Worm (Caenorhabditis elegans) whole organism, L4 larva: Measurements from ENCODE around the gene arl-1.

Source experiments
- D1046.2 ChIP-seq: fragments of 200-800 bp; sonication (Bioruptor generic); IDR thresholded peaks from 2 replicates; pipeline ENCODE4 v1.3.6; 2022; ENCODE audit warnings: missing genetic modification characterization, missing compliant biosample characterization
- F37D6.2 ChIP-seq: sonication (generic microtip); optimal IDR thresholded peaks from 2 replicates; lab custom pipeline; 2016; ENCODE audit warnings: mild to moderate bottlenecking, missing genetic modification characterization, missing compliant biosample characterization
- F49E8.2 ChIP-seq: sonication (generic microtip); optimal IDR thresholded peaks from 2 replicates; lab custom pipeline; 2016; ENCODE audit warnings: missing compliant biosample characterization, mild to moderate bottlenecking, missing genetic modification characterization, borderline replicate concordance
- Y5F2A.4 ChIP-seq: fragments of 200-800 bp; sonication (Bioruptor generic); optimal IDR thresholded peaks from 2 replicates; lab custom pipeline; 2018; ENCODE audit warnings: mild to moderate bottlenecking, missing genetic modification characterization, missing compliant biosample characterization
- aha-1 ChIP-seq: fragments of 150-350 bp; peaks from one replicate; lab custom pipeline; 2014; ENCODE audit warnings: missing biosample characterization, missing genetic modification characterization
- attf-4 ChIP-seq: sonication (generic microtip); optimal IDR thresholded peaks from 3 replicates; lab custom pipeline; 2017; ENCODE audit warnings: missing biosample characterization, missing genetic modification characterization
- ceh-20 ChIP-seq: fragments of 200-800 bp; sonication (Bioruptor generic); IDR thresholded peaks from 2 replicates; pipeline ENCODE4 v1.3.6; 2022; ENCODE audit warnings: missing genetic modification reagents, missing genetic modification characterization, missing compliant biosample characterization
- ceh-28 ChIP-seq: fragments of 150-350 bp; optimal IDR thresholded peaks from 2 replicates; lab custom pipeline; 2014; ENCODE audit warnings: missing biosample characterization, missing genetic modification reagents, missing genetic modification characterization
- ceh-44 ChIP-seq: fragments of 200-800 bp; sonication (Bioruptor generic); IDR thresholded peaks from 2 replicates; pipeline ENCODE4 v1.3.6; 2022; ENCODE audit warnings: missing genetic modification reagents, missing genetic modification characterization, missing compliant biosample characterization
- ces-1 ChIP-seq: fragments of 150-350 bp; sonication (generic microtip); optimal IDR thresholded peaks from 4 replicates; lab custom pipeline; 2014; ENCODE audit warnings: missing biosample characterization, missing genetic modification reagents, missing genetic modification characterization
- cey-2 ChIP-seq: sonication (generic microtip); optimal IDR thresholded peaks from 3 replicates; lab custom pipeline; 2017; ENCODE audit warnings: missing genetic modification characterization, mild to moderate bottlenecking, missing compliant biosample characterization, antibody characterized with exemption, borderline replicate concordance; ENCODE audit not compliant: insufficient read depth
- ctbp-1 ChIP-seq: fragments of 200-800 bp; sonication (Bioruptor generic); IDR thresholded peaks from 2 replicates; pipeline ENCODE4 v1.3.6; 2022; ENCODE audit warnings: missing genetic modification reagents, missing genetic modification characterization, missing compliant biosample characterization
- daf-12 ChIP-seq: fragments of 150-350 bp; optimal IDR thresholded peaks from 2 replicates; lab custom pipeline; 2014; ENCODE audit warnings: missing biosample characterization, missing genetic modification reagents, missing genetic modification characterization
- daf-19 ChIP-seq: fragments of 200-800 bp; sonication (Bioruptor generic); conservative IDR thresholded peaks from 2 replicates; pipeline ENCODE4 v1.3.6; 2022; ENCODE audit warnings: missing genetic modification characterization, missing compliant biosample characterization
- dmd-6 ChIP-seq: fragments of 200-800 bp; sonication (Bioruptor generic); IDR thresholded peaks from 2 replicates; pipeline ENCODE4 v1.3.6; 2022; ENCODE audit warnings: missing genetic modification reagents, missing genetic modification characterization, missing compliant biosample characterization
- dve-1 ChIP-seq: sonication (generic microtip); optimal IDR thresholded peaks from 2 replicates; lab custom pipeline; 2017; ENCODE audit warnings: antibody characterized with exemption, mild to moderate bottlenecking, missing genetic modification characterization, missing compliant biosample characterization; ENCODE audit not compliant: insufficient read depth
- egl-43 ChIP-seq: fragments of 200-800 bp; sonication (Bioruptor generic); IDR thresholded peaks from 2 replicates; pipeline ENCODE4 v1.3.6; 2022; ENCODE audit warnings: missing genetic modification reagents, missing genetic modification characterization, missing compliant biosample characterization
- hif-1 ChIP-seq, 2 experiments: sonication (generic microtip); optimal IDR thresholded peaks; 2 replicates each; lab custom pipeline; 2016 to 2017; ENCODE audit warnings: missing compliant biosample characterization in 2 of 2, missing genetic modification characterization in 2 of 2, missing genetic modification reagents in 2 of 2, missing genotype in 2 of 2, mild to moderate bottlenecking in 1 of 2
- hlh-11 ChIP-seq: fragments of 200-800 bp; sonication (Bioruptor generic); optimal IDR thresholded peaks from 2 replicates; lab custom pipeline; 2018; ENCODE audit warnings: mild to moderate bottlenecking, missing genetic modification characterization, missing compliant biosample characterization
- hlh-30 ChIP-seq: sonication (generic microtip); optimal IDR thresholded peaks from 2 replicates; lab custom pipeline; 2017; ENCODE audit warnings: antibody characterized with exemption, mild to moderate bottlenecking, missing genetic modification characterization, missing compliant biosample characterization; ENCODE audit not compliant: insufficient read depth
- lin-13 ChIP-seq: fragments of 150-350 bp; optimal IDR thresholded peaks from 2 replicates; lab custom pipeline; 2014; ENCODE audit warnings: missing biosample characterization, missing genetic modification reagents, missing genetic modification characterization
- lin-15B ChIP-seq: fragments of 150-350 bp; sonication (generic microtip); optimal IDR thresholded peaks from 3 replicates; lab custom pipeline; 2014; ENCODE audit warnings: missing biosample characterization, missing genetic modification characterization
- lin-39 ChIP-seq: fragments of 150-350 bp; optimal IDR thresholded peaks from 2 replicates; lab custom pipeline; 2014; ENCODE audit warnings: missing biosample characterization, missing genetic modification reagents, missing genetic modification characterization
- mdt-29 ChIP-seq: fragments of 200-800 bp; sonication (Bioruptor generic); IDR thresholded peaks from 2 replicates; pipeline ENCODE4 v1.3.6; 2022; ENCODE audit warnings: missing genetic modification reagents, missing genetic modification characterization, missing compliant biosample characterization
- mep-1 ChIP-seq: fragments of 150-350 bp; sonication (generic microtip); optimal IDR thresholded peaks from 3 replicates; lab custom pipeline; 2014; ENCODE audit warnings: missing biosample characterization, missing genetic modification characterization
- mes-2 ChIP-seq: sonication (generic microtip); optimal IDR thresholded peaks from 2 replicates; lab custom pipeline; 2016; ENCODE audit warnings: missing genotype, mild to moderate bottlenecking, missing genetic modification characterization, missing compliant biosample characterization; ENCODE audit not compliant: poor library complexity, severe bottlenecking
- mxl-2 ChIP-seq: fragments of 200-800 bp; sonication (Bioruptor generic); conservative IDR thresholded peaks from 2 replicates; pipeline ENCODE4 v1.3.6; 2022; ENCODE audit warnings: missing genetic modification reagents, missing genetic modification characterization, missing compliant biosample characterization
- mxl-3 ChIP-seq: fragments of 200-800 bp; sonication (Bioruptor generic); optimal IDR thresholded peaks from 2 replicates; lab custom pipeline; 2018; ENCODE audit warnings: mild to moderate bottlenecking, missing genetic modification characterization, missing compliant biosample characterization
- nhr-102 ChIP-seq: sonication (generic microtip); optimal IDR thresholded peaks from 2 replicates; lab custom pipeline; 2016; ENCODE audit warnings: mild to moderate bottlenecking, missing genetic modification characterization, moderate library complexity, missing compliant biosample characterization
- nhr-11 ChIP-seq: fragments of 150-350 bp; optimal IDR thresholded peaks from 2 replicates; lab custom pipeline; 2014; ENCODE audit warnings: missing biosample characterization, missing genetic modification characterization
- nhr-111 ChIP-seq: fragments of 200-800 bp; sonication (Bioruptor generic); optimal IDR thresholded peaks from 2 replicates; lab custom pipeline; 2018; ENCODE audit warnings: mild to moderate bottlenecking, missing genetic modification characterization, missing compliant biosample characterization
- nhr-237 ChIP-seq: sonication (generic microtip); optimal IDR thresholded peaks from 2 replicates; lab custom pipeline; 2017; ENCODE audit warnings: missing biosample characterization, missing genetic modification characterization
- nhr-48 ChIP-seq: sonication (generic microtip); optimal IDR thresholded peaks from 2 replicates; lab custom pipeline; 2016; ENCODE audit warnings: mild to moderate bottlenecking, missing genetic modification characterization, missing compliant biosample characterization
- nhr-6 ChIP-seq: fragments of 150-350 bp; optimal IDR thresholded peaks from 2 replicates; lab custom pipeline; 2014; ENCODE audit warnings: missing biosample characterization, missing genetic modification characterization
- nhr-77 ChIP-seq: fragments of 150-350 bp; optimal IDR thresholded peaks from 2 replicates; lab custom pipeline; 2014; ENCODE audit warnings: missing biosample characterization, missing genetic modification characterization
- pha-4 ChIP-seq, 2 experiments: fragments of 150-350 bp in 1 of 2; fragments of 200-800 bp in 1 of 2; sonication (Bioruptor generic) in 1 of 2; IDR thresholded peaks in 1 of 2; optimal IDR thresholded peaks in 1 of 2; 2 replicates each; pipeline versions ENCODE4 v1.3.6 to Lab custom; 2014 to 2022; ENCODE audit warnings: missing genetic modification characterization in 2 of 2, missing genetic modification reagents in 2 of 2, missing biosample characterization in 1 of 2, missing compliant biosample characterization in 1 of 2
- php-3 ChIP-seq: fragments of 200-800 bp; sonication (Bioruptor generic); IDR thresholded peaks from 2 replicates; pipeline ENCODE4 v1.3.6; 2022; ENCODE audit warnings: missing genetic modification reagents, missing genetic modification characterization, missing compliant biosample characterization
- rbr-2 ChIP-seq: sonication (generic microtip); optimal IDR thresholded peaks from 2 replicates; lab custom pipeline; 2016; ENCODE audit warnings: missing genotype, missing genetic modification characterization, missing compliant biosample characterization
- saeg-2 ChIP-seq: fragments of 200-800 bp; sonication (Bioruptor generic); IDR thresholded peaks from 2 replicates; pipeline ENCODE4 v1.3.6; 2022; ENCODE audit warnings: missing genetic modification reagents, missing genetic modification characterization, missing compliant biosample characterization
- skn-1 ChIP-seq: fragments of 150-350 bp; optimal IDR thresholded peaks from 2 replicates; lab custom pipeline; 2014; ENCODE audit warnings: missing biosample characterization, missing genetic modification characterization
- tag-97 ChIP-seq: fragments of 200-800 bp; sonication (Bioruptor generic); IDR thresholded peaks from 2 replicates; pipeline ENCODE4 v1.3.6; 2022; ENCODE audit warnings: missing genetic modification characterization, missing compliant biosample characterization
- tra-1 ChIP-seq: fragments of 200-800 bp; sonication (Bioruptor generic); IDR thresholded peaks from 2 replicates; pipeline ENCODE4 v1.3.6; 2022; ENCODE audit warnings: missing genetic modification reagents, missing genetic modification characterization, missing compliant biosample characterization
- unc-130 ChIP-seq: sonication (generic microtip); optimal IDR thresholded peaks from 2 replicates; lab custom pipeline; 2016; ENCODE audit warnings: missing genetic modification reagents, missing genetic modification characterization, missing compliant biosample characterization
- unc-39 ChIP-seq: sonication (generic microtip); optimal IDR thresholded peaks from 2 replicates; lab custom pipeline; 2017; ENCODE audit warnings: missing biosample characterization, missing genetic modification characterization
- zag-1 ChIP-seq: fragments of 150-350 bp; optimal IDR thresholded peaks from 2 replicates; lab custom pipeline; 2014; ENCODE audit warnings: missing biosample characterization, missing genetic modification characterization
- zfp-2 ChIP-seq: sonication (generic microtip); optimal IDR thresholded peaks from 2 replicates; lab custom pipeline; 2016; ENCODE audit warnings: mild to moderate bottlenecking, missing genetic modification characterization, missing compliant biosample characterization
- ztf-11 ChIP-seq: fragments of 150-350 bp; optimal IDR thresholded peaks from 2 replicates; lab custom pipeline; 2014; ENCODE audit warnings: missing biosample characterization, missing genetic modification characterization
- ztf-7 ChIP-seq: fragments of 150-350 bp; optimal IDR thresholded peaks from 2 replicates; lab custom pipeline; 2014; ENCODE audit warnings: missing biosample characterization, missing genetic modification characterization

Gene arl-1

DNA sequence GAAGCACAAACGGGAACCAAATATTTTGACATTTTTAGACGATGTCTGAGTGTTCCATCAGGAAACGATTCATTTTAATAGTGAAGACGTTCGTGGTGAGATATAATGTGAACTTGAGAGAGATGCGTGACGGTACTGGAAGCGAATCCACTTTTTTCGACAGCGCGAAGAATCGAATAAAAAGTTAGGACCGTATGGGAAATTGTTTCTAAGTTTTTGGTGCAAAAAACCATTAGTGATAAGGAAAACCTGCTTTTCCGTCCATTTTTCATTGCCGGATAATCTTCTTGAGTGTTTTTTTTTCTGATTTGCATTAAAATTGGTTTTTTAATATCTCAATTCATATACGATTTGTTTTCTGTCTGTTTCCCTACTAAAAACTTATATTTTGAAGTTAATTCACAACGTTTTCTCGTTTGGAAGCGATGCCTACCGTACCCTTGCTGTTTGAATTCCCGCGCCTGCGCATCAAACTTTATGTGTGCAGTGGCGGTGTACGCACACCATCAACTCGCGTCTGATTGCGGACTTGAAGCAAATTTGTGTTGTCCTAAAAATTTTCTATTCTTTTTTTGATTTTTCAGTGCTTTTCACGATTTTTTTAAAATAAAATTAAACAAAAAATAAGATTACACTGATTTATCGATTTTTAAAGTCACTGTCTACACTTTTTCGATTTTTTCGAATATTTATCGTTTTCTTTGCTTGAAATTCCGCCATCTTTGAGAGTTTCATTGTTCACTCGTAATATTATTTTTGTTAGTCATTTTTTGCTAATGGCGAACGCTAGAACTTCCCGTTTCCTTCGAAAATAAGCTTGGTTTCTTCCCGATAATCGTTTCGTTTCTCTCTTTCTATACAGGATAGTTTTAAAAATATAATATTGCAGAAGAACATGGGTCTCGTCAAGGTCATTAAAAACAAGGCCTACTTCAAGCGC lies 12.5 kb upstream of the arl-1 start, which contains the start of the genes col-38 and rpl-5:
Gene col-38, minus strand, starts transcription at position 51 of the 940 bp plus-strand sequence.
Gene rpl-5, plus strand, starts transcription at position 890 of the 940 bp plus-strand sequence.
- TF ChIP-seq ceh-44 (GFP tag; lab: Robert Waterston, UW) (peak; percentile 49; the same call in 1 of the 2 replicates), ztf-11 (tag; lab: Kevin White, UChicago) (no peak), ztf-7 (tag; lab: Kevin White, UChicago) (no peak), tra-1 (GFP tag; lab: Robert Waterston, UW) (no peak), nhr-102 (peak; percentile 66), daf-19 (GFP tag; lab: Robert Waterston, UW) (0 out of 2 replicates have a peak, but pooled peaks have one; percentile 51), F37D6.2 (tag; lab: Kevin White, UChicago) (peak; percentile 49), zag-1 (tag; lab: Kevin White, UChicago) (no peak), ceh-28 (tag; lab: Kevin White, UChicago) (no peak), nhr-77 (tag; lab: Kevin White, UChicago) (peak; percentile 93), daf-12 (tag; lab: Kevin White, UChicago) (no peak), rbr-2 (tag; lab: Kevin White, UChicago) (peak; percentile 87), ceh-20 (GFP tag; lab: Robert Waterston, UW) (no peak), hlh-11 (tag; lab: Kevin White, UChicago) (peak; percentile 82), cey-2 (tag; lab: Kevin White, UChicago) (no peak), tag-97 (GFP tag; lab: Robert Waterston, UW) (no peak), dve-1 (tag; lab: Kevin White, UChicago) (peak; percentile 90), Y5F2A.4 (GFP tag; lab: Kevin White, UChicago) (no peak), ces-1 (no peak), zfp-2 (tag; lab: Kevin White, UChicago) (peak; percentile 87), mdt-29 (GFP tag; lab: Robert Waterston, UW) (no peak), mep-1 (tag; lab: Kevin White, UChicago) (peak; percentile 92), lin-39 (no peak), pha-4 (GFP tag; IDR thresholded peaks at IDR 0.05; lab: Robert Waterston, UW) (no peak), pha-4 (tag; optimal IDR thresholded peaks at IDR 0.05; lab: Kevin White, UChicago) (peak; percentile 84), ctbp-1 (GFP tag; lab: Robert Waterston, UW) (no peak), D1046.2 (GFP tag; lab: Robert Waterston, UW) (no peak), saeg-2 (GFP tag; lab: Robert Waterston, UW) (no peak), dmd-6 (GFP tag; lab: Robert Waterston, UW) (peak; percentile 60), unc-130 (GFP tag; lab: Kevin White, UChicago) (peak; percentile 17), nhr-48 (peak; percentile 55), nhr-237 (tag; lab: Kevin White, UChicago) (no peak), nhr-11 (peak; percentile 87), aha-1 (peak; percentile 97), php-3 (0 out of 2 replicates have a peak, but pooled peaks have one; percentile 62), mes-2 (peak; percentile 92), F49E8.2 (tag; lab: Kevin White, UChicago) (no peak), mxl-3 (GFP tag; lab: Kevin White, UChicago) (peak; percentile 67), unc-39 (tag; lab: Kevin White, UChicago) (no peak), nhr-111 (GFP tag; lab: Kevin White, UChicago) (no peak), egl-43 (no peak), lin-13 (GFP tag; lab: Kevin White, UChicago) (peak; percentile 72), nhr-6 (tag; lab: Kevin White, UChicago) (peak; percentile 88), mxl-2 (no peak), skn-1 (tag; lab: Kevin White, UChicago) (no peak), hif-1 (tag; optimal IDR thresholded peaks at IDR 0.05; lab: Kevin White, UChicago) (peak in 1 of 2 experiments; percentile 78), hlh-30 (tag; lab: Kevin White, UChicago) (peak; percentile 89), attf-4 (tag; lab: Kevin White, UChicago) (no peak), lin-15B (tag; lab: Kevin White, UChicago) (no peak)
